Worm (Caenorhabditis elegans) whole organism, L4 larva: ENCODE results near the gene H34I24.2.

ENCODE experiments used
- daf-8 ChIP-seq: fragments of 200-800 bp; sonication (Bioruptor generic); IDR thresholded peaks from 2 replicates; pipeline ENCODE4 v1.3.6; 2022; ENCODE audit warnings: missing genetic modification characterization, missing compliant biosample characterization
- pha-4 ChIP-seq, 2 experiments: fragments of 150-350 bp in 1 of 2; fragments of 200-800 bp in 1 of 2; sonication (Bioruptor generic) in 1 of 2; IDR thresholded peaks in 1 of 2; optimal IDR thresholded peaks in 1 of 2; 2 replicates each; pipeline versions ENCODE4 v1.3.6 to Lab custom; 2014 to 2022; ENCODE audit warnings: missing genetic modification characterization in 2 of 2, missing genetic modification reagents in 2 of 2, missing biosample characterization in 1 of 2, missing compliant biosample characterization in 1 of 2
- unc-39 ChIP-seq: sonication (generic microtip); optimal IDR thresholded peaks from 2 replicates; lab custom pipeline; 2017; ENCODE audit warnings: missing biosample characterization, missing genetic modification characterization

DNA sequence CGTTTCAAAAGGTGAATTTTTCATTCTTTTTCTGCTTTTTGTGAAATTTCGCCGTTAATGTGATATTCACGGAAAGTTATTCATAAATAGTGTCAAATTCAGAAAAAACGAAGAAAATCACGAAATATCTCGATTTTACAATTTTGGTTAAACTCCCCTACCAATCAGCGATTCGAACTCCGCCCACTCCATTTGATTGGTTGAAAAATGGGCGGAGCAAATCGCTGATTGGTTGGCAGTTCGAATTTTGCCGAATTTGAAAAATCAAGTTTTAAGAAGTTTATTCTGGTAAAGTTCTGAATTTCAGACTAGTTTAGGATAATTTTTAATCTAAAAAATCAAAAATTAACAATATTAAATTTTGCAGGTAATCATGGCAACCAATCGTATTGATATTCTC, 22.8 kb downstream of the H34I24.2 start:
- TF ChIP-seq daf-8: no peak
- no peak for TF ChIP-seq pha-4 (GFP tag; IDR thresholded peaks at IDR 0.05; lab: Robert Waterston, UW)
- no peak for TF ChIP-seq pha-4 (tag; optimal IDR thresholded peaks at IDR 0.05; lab: Kevin White, UChicago)
- TF ChIP-seq unc-39 (tag; lab: Kevin White, UChicago): no peak
